Worm (Caenorhabditis elegans): ENCODE measurements around the gene prmt-5.

The prmt-5 gene

DNA sequence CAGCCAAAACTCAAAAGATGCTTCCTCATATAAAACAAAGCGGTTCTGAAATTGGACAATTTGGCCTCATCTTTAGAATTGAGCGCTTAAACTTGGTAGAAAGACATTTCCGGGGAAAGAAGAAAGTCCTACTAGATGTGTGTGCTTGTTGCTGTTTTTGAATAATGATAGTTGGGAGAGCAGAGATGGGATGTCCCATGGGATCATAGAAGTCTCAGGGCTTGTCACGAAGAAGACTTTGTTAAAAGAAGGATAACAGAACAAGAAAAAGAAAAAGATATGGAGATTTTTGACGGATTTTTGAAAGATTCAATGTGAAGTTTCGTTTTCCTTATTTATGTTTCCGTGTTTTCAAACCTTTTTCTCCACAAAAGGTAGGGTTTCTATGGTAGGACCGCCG, 11.7 kb upstream of the prmt-5 start, which contains the start of gene ZC155.2:
Gene ZC155.2 (plus strand): TSS at position 301 of the 400 bp plus-strand sequence.
- TF ChIP-seq unc-55 (GFP tag; optimal IDR thresholded peaks at IDR 0.05) (no peak), unc-3 (GFP tag; conservative IDR thresholded peaks at IDR 0.05) (no peak), unc-3 (tag; optimal IDR thresholded peaks at IDR 0.05) (peak; percentile 33), dmd-4 (tag; optimal IDR thresholded peaks at IDR 0.05; ENCODE audit: borderline replicate concordance) (no peak)

- TF ChIP-seq hlh-15 (tag; optimal IDR thresholded peaks at IDR 0.05) (no peak), gmeb-2 (tag; optimal IDR thresholded peaks at IDR 0.05) (no peak), ceh-19 (GFP tag; optimal IDR thresholded peaks at IDR 0.05) (no peak), odd-2 (tag; optimal IDR thresholded peaks at IDR 0.05) (no peak), madf-2 (tag; optimal IDR thresholded peaks at IDR 0.05) (no peak), fax-1 (tag; optimal IDR thresholded peaks at IDR 0.05) (no peak)
Measured at ce11 chrIII:5221820-5222219, 8.5 kb upstream of the prmt-5 start.

ce11 chrIII:5222777-5223176, 7.6 kb upstream of the prmt-5 start:
- TF ChIP-seq rnt-1 (tag; optimal IDR thresholded peaks at IDR 0.05) = no peak
- no peak for TF ChIP-seq nhr-11 (tag; optimal IDR thresholded peaks at IDR 0.05)
- no peak for TF ChIP-seq lim-6 (tag; optimal IDR thresholded peaks at IDR 0.05)
- no peak for TF ChIP-seq madf-2 (tag; optimal IDR thresholded peaks at IDR 0.05)
- no peak for TF ChIP-seq dmd-4 (tag; optimal IDR thresholded peaks at IDR 0.05; ENCODE audit: borderline replicate concordance)
- TF ChIP-seq elt-2 (tag; optimal IDR thresholded peaks at IDR 0.05) = no peak
- no peak for TF ChIP-seq nfya-1 (tag; optimal IDR thresholded peaks at IDR 0.05)
- TF ChIP-seq Y22D7AL.16 (tag; optimal IDR thresholded peaks at IDR 0.05) = no peak
- TF ChIP-seq elt-4 (tag; optimal IDR thresholded peaks at IDR 0.05) = no peak
- no peak for TF ChIP-seq pha-2 (tag; optimal IDR thresholded peaks at IDR 0.05)
- TF ChIP-seq sdc-2 (tag; optimal IDR thresholded peaks at IDR 0.05) = no peak
- no peak for TF ChIP-seq mec-3 (tag; optimal IDR thresholded peaks at IDR 0.05; ENCODE audit: borderline replicate concordance)
- no peak for TF ChIP-seq ets-4 (tag; optimal IDR thresholded peaks at IDR 0.05)
- TF ChIP-seq pag-3 (tag; optimal IDR thresholded peaks at IDR 0.05; ENCODE audit: borderline replicate concordance) = no peak
- no peak for TF ChIP-seq tbx-2 (tag; optimal IDR thresholded peaks at IDR 0.05)
- no peak for TF ChIP-seq ztf-16 (tag; optimal IDR thresholded peaks at IDR 0.05)

- TF ChIP-seq ceh-18 (tag; optimal IDR thresholded peaks at IDR 0.05) (peak; percentile 12), zip-5 (tag; optimal IDR thresholded peaks at IDR 0.05) (no peak)
Measured at ce11 chrIII:5224908-5225307, 5.4 kb upstream of the prmt-5 start.

- TF ChIP-seq rnt-1 (tag; optimal IDR thresholded peaks at IDR 0.05) = no peak
- TF ChIP-seq ztf-16 (tag; optimal IDR thresholded peaks at IDR 0.05) = no peak
Measured at ce11 chrIII:5225321-5225720, 5.0 kb upstream of the prmt-5 start, which contains the start of gene nex-1. Gene nex-1 (plus strand): TSS chrIII:5225621.

ce11 chrIII:5227831-5228467, 2.4 kb upstream of the prmt-5 start, which contains the start of the genes C34E10.12, C34E10.10 and atp-2:
Gene C34E10.12 (minus strand): TSS chrIII:5227881.
Gene C34E10.10 (minus strand): TSS chrIII:5227884.
Gene atp-2 (plus strand): TSS chrIII:5228417.
- TF ChIP-seq ceh-34 (tag; optimal IDR thresholded peaks at IDR 0.05) (peak; percentile 56), ztf-16 (tag; optimal IDR thresholded peaks at IDR 0.05) (peak; percentile 18), dve-1 (tag; optimal IDR thresholded peaks at IDR 0.05) (peak; percentile 74), tbx-2 (tag; optimal IDR thresholded peaks at IDR 0.05) (peak; percentile 62), pros-1 (tag; optimal IDR thresholded peaks at IDR 0.05) (no peak), ceh-18 (tag; optimal IDR thresholded peaks at IDR 0.05) (peak; percentile 48), elt-2 (tag; optimal IDR thresholded peaks at IDR 0.05) (peak; percentile 51), nfya-1 (tag; optimal IDR thresholded peaks at IDR 0.05) (peak; percentile 70), ceh-2 (tag; optimal IDR thresholded peaks at IDR 0.05) (peak; percentile 31), ttx-3 (tag; optimal IDR thresholded peaks at IDR 0.05) (peak; percentile 33), ceh-31 (tag; optimal IDR thresholded peaks at IDR 0.05) (peak; percentile 78), unc-42 (tag; optimal IDR thresholded peaks at IDR 0.05) (peak; percentile 49), pax-1 (tag; optimal IDR thresholded peaks at IDR 0.05) (peak; percentile 22), unc-86 (tag; optimal IDR thresholded peaks at IDR 0.05) (peak; percentile 7), K09A11.1 (tag; optimal IDR thresholded peaks at IDR 0.05; ENCODE audit: insufficient read depth) (peak; percentile 10), ahr-1 (tag; optimal IDR thresholded peaks at IDR 0.05) (no peak), ceh-45 (GFP tag; IDR thresholded peaks at IDR 0.05) (no peak), ets-4 (tag; optimal IDR thresholded peaks at IDR 0.05) (peak; percentile 68), F13H6.1 (tag; optimal IDR thresholded peaks at IDR 0.05) (peak; percentile 13), sox-4 (tag; optimal IDR thresholded peaks at IDR 0.05) (no peak), npax-4 (tag; optimal IDR thresholded peaks at IDR 0.05) (no peak), rnt-1 (tag; optimal IDR thresholded peaks at IDR 0.05) (peak; percentile 43), ceh-14 (tag; optimal IDR thresholded peaks at IDR 0.05) (peak; percentile 37)
